Fruit fly (Drosophila melanogaster) Kc167 (cell line): Measurements from ENCODE around the gene Uggt.

ENCODE experiments used
- Myc ChIP-seq: fragments of >200 bp; optimal IDR thresholded peaks from 2 replicates; lab custom pipeline; 2017; ENCODE audit warnings: missing external identifiers
- Sin3A ChIP-seq: fragments of >200 bp; optimal IDR thresholded peaks from 2 replicates; lab custom pipeline; 2018; ENCODE audit warnings: missing external identifiers
- h ChIP-seq: fragments of >200 bp; optimal IDR thresholded peaks from 3 replicates; lab custom pipeline; 2018; ENCODE audit warnings: missing external identifiers
- insv ChIP-seq: fragments of >200 bp; optimal IDR thresholded peaks from 3 replicates; lab custom pipeline; 2018; ENCODE audit warnings: missing external identifiers
- psq ChIP-seq: fragments of >200 bp; optimal IDR thresholded peaks from 2 replicates; lab custom pipeline; 2017; ENCODE audit warnings: missing external identifiers
- ttk ChIP-seq: sonication (Bioruptor generic); optimal IDR thresholded peaks from 2 replicates; lab custom pipeline; 2017; ENCODE audit warnings: missing external identifiers

Gene Uggt

DNA sequence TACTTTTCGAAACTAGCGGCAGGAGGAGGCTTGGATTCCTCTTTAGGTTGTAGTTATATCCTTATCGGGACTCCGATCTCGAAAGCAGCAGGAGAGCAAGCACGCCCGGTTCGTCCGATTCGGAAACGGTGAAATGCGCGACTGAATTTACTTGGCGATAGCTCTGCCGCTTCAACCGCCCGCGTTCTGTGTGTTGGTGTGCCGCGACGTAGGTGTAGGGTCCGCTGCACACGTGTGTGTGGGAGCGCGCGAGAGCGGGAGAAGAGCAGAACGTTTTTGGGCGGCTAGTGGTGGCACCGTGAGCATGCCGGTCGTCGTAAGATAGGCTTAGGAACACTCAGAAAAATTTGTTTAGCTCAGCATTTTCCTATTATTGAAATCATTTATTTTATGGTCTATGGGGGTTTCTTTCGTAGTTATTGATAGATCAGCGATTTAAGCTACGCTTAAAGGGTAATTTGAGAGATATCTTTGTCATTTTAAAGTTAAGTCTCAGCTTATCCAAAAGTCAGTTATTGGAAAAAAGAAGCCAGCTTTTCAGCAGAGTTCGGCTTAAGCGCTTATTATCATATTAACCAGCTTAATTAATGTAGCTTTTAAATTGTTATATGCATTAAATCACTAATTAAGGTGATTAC lies 32.1 kb upstream of the Uggt start:
- TF ChIP-seq h (lab: Kevin White, UChicago): no peak
- no peak for TF ChIP-seq Sin3A
- no peak for TF ChIP-seq ttk (lab: Kevin White, UChicago)
- no peak for TF ChIP-seq insv (lab: Kevin White, UChicago)
- no peak for TF ChIP-seq psq
- TF ChIP-seq Myc (lab: Kevin White, UChicago): no peak

- no peak for TF ChIP-seq h (lab: Kevin White, UChicago)
- no peak for TF ChIP-seq psq
- no peak for TF ChIP-seq insv (lab: Kevin White, UChicago)
- no peak for TF ChIP-seq Myc (lab: Kevin White, UChicago)
- no peak for TF ChIP-seq Sin3A
- no peak for TF ChIP-seq ttk (lab: Kevin White, UChicago)
Measured at dm6 chr3L:18841269-18841668, 31.3 kb upstream of the Uggt start.

DNA sequence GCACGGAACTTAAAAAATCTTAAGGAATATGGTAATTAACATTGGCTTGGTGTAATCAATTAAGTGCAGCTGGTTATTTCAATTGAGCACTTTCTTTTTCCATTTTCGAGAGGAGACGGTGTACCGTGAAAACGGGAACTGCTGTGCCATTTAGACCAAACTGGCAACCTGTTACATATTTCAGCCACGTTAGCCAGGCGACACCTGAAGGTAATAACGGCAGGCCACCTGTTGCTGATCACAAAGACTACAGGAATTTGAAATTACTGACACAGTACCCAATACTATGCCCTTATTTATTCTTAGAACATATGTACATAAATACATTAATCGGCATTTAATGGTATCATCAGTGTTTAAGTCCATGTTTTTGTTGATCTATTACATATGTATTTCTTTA lies 30.3 kb upstream of the Uggt start:
- TF ChIP-seq insv (lab: Kevin White, UChicago) (no peak), ttk (lab: Kevin White, UChicago) (no peak), psq (no peak), Myc (lab: Kevin White, UChicago) (no peak), h (lab: Kevin White, UChicago) (no peak), Sin3A (no peak)

DNA sequence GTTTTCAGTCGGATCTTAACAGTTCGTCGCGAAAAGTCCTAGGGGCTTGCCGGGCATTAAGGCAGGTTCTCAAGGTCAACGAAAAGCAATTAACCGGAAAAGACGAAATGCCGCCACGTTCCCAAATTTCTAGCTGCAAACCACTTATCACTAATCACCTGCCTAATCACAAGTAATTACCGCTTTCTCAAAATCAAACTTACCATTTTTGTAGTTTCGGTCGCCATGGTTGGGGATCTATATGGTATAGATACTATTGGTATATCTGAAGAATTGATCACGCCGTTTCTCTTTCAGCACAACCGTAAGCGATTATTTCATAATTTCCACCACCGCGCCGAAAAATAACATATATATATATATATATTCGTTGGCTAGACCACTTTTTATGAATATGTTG lies 26.7 kb upstream of the Uggt start:
- no peak for TF ChIP-seq insv (lab: Kevin White, UChicago)
- TF ChIP-seq ttk (lab: Kevin White, UChicago): no peak
- no peak for TF ChIP-seq Sin3A
- TF ChIP-seq h (lab: Kevin White, UChicago): no peak
- no peak for TF ChIP-seq psq
- no peak for TF ChIP-seq Myc (lab: Kevin White, UChicago)

DNA sequence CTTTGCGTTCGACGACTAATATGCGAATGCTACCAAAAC lies 26.5 kb upstream of the Uggt start, which contains the start of gene Indy:
TSS of gene Indy (minus strand) at position 35 of the 39 bp plus-strand sequence.
- TF ChIP-seq insv (lab: Kevin White, UChicago) (no peak), Sin3A (no peak), psq (no peak), ttk (lab: Kevin White, UChicago) (no peak), h (lab: Kevin White, UChicago) (no peak), Myc (lab: Kevin White, UChicago) (no peak)

DNA sequence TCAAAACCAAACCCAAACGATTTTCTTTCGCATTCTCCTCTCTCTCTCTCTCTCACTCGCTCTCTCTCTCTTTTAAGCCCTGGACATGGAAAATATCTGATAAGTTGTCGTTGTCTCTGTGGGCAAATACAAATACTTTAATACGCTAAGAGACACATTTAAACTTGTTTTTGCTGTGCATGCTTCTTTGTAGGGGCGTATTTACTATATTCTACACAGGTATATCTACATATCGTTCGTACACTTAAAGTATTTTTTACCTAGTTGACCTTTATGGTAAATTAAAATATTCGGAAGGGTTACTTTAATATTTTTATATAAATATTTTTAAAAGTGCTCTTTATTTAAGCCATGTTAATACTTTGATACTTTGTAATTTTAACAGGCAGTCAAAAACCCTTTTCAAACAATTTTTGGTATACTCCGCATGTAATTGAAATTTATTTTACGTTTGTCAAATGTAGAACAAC lies 26.2 kb upstream of the Uggt start:
- TF ChIP-seq Sin3A (no peak), Myc (lab: Kevin White, UChicago) (no peak), psq (no peak), ttk (lab: Kevin White, UChicago) (no peak), h (lab: Kevin White, UChicago) (no peak), insv (lab: Kevin White, UChicago) (no peak)

DNA sequence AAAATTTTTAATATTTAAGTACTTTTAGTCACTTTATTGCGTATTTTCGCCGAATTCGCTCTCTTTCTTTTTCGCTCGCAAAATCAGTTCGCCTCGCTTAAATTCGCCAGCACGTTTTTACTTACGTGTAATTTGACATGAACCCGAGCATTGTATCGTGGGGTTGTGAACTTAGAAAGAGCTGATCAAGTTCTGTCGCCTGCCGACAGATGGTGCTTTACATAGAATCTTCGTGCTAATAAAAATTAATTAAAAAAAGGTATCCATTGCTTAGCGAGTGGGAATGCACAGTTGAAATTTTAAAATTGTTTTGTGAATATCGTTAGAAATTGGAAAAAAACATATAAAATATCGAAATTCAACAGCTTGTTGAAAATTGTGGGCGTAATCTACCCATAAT lies 24.1 kb upstream of the Uggt start:
- TF ChIP-seq h (lab: Kevin White, UChicago) (peak; percentile 82), Myc (lab: Kevin White, UChicago) (no peak)

DNA sequence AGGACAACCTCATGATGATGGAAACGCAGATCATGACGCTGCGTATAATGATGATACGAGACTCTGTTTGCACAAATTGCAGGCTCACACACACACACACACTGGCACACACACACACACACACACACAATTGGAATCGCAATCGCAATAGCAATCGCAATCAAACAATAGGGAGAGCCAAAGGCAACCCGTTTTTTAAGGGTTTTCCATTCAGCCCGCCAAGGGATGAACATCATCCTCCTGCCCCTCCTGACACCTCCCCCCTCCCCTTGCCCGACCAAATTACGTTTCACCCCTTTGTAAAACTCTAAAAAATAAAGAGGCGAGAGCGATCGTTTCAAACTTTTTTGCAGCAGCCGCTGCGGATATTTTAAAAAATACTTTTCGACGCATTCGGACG lies 20.3 kb upstream of the Uggt start:
- TF ChIP-seq ttk (lab: Kevin White, UChicago) (no peak), Myc (lab: Kevin White, UChicago) (no peak), psq (no peak)

DNA sequence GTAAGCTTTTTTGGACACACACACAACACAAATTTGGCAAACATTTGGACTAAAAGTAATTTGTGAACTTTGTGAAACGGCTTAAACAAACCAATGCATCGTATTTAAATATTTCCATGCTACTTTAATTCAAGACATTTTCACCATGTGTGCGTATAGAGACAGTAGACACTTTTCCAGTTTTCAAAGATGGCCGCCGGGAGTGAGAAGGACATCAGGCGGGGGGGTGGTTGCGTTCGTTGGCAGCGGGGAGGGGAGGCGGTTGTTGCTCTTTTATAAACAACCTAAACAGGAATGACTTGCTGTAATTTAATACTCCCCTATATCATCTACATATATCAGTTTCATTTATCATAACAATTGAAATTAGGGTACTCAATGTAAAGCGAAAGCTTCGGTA lies 19.1 kb upstream of the Uggt start:
- TF ChIP-seq psq: no peak
- TF ChIP-seq Sin3A: no peak
- no peak for TF ChIP-seq insv (lab: Kevin White, UChicago)
- no peak for TF ChIP-seq ttk (lab: Kevin White, UChicago)
- TF ChIP-seq h (lab: Kevin White, UChicago): no peak
- no peak for TF ChIP-seq Myc (lab: Kevin White, UChicago)

- TF ChIP-seq psq (no peak), Sin3A (no peak), Myc (lab: Kevin White, UChicago) (no peak), ttk (lab: Kevin White, UChicago) (no peak), h (lab: Kevin White, UChicago) (no peak), insv (lab: Kevin White, UChicago) (no peak)
Measured at dm6 chr3L:18854412-18854811, 18.1 kb upstream of the Uggt start.

- TF ChIP-seq Sin3A (no peak), insv (lab: Kevin White, UChicago) (no peak), ttk (lab: Kevin White, UChicago) (no peak), psq (no peak), h (lab: Kevin White, UChicago) (no peak), Myc (lab: Kevin White, UChicago) (no peak)
Measured at dm6 chr3L:18860467-18860866, 12.1 kb upstream of the Uggt start.

DNA sequence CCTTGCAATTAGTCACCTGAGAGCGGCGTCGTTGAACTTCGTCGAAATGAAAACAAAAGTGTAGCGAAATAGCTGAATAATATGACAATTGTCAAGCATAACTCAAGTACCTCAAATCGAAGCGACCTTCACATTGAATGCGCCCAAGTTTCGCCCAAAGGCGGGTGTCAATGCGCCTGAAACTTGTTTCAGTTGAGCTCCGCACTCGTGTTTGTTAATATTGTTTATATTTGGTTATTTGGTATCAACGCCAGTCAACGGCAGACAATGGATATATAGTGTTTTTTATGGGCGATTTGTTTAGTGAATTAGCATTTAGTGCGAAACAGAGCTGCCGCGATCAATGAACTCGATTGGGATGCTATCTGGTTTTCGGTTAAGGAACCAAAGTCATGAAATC lies 10.7 kb upstream of the Uggt start:
- TF ChIP-seq Sin3A (no peak), psq (no peak), insv (lab: Kevin White, UChicago) (no peak), Myc (lab: Kevin White, UChicago) (no peak), ttk (lab: Kevin White, UChicago) (no peak), h (lab: Kevin White, UChicago) (no peak)

dm6 chr3L:18863327-18863726 lies 9.2 kb upstream of the Uggt start, which contains the start of gene CG6865:
Gene CG6865, plus strand, starts transcription at chr3L:18863647.
- TF ChIP-seq h (lab: Kevin White, UChicago) (no peak), Myc (lab: Kevin White, UChicago) (no peak), Sin3A (no peak), psq (no peak), insv (lab: Kevin White, UChicago) (no peak), ttk (lab: Kevin White, UChicago) (no peak)
